Fruit fly (Drosophila melanogaster): ENCODE results near the gene ninaA.

The ninaA gene

dm6 chr2L:847189-847987, 29.7 kb upstream of the ninaA start (continued):
- TF ChIP-seq CG6689 (GFP tag; IDR thresholded peaks at IDR 0.05) (no peak), CG5245 (GFP tag; optimal IDR thresholded peaks at IDR 0.05) (no peak), CG17829 (tag; optimal IDR thresholded peaks at IDR 0.05) (no peak), BtbVII (GFP tag; optimal IDR thresholded peaks at IDR 0.05) (no peak), grau (tag; optimal IDR thresholded peaks at IDR 0.05) (peak; percentile 10), HmgZ (tag; optimal IDR thresholded peaks at IDR 0.05) (no peak), CG15696 (tag; optimal IDR thresholded peaks at IDR 0.05) (no peak), CG17385 (GFP tag; optimal IDR thresholded peaks at IDR 0.05) (no peak), CG13287 (GFP tag; IDR thresholded peaks at IDR 0.05; ENCODE audit: partially characterized antibody) (no peak), sens-2 (GFP tag; IDR thresholded peaks at IDR 0.05) (no peak), h (optimal IDR thresholded peaks at IDR 0.05) (no peak), Side (GFP tag; optimal IDR thresholded peaks at IDR 0.05) (no peak), HHEX (GFP tag; optimal IDR thresholded peaks at IDR 0.05) (no peak), D (optimal IDR thresholded peaks at IDR 0.05) (no peak), D (GFP tag; optimal IDR thresholded peaks at IDR 0.05) (no peak), prd (optimal IDR thresholded peaks at IDR 0.05) (no peak), prd (GFP tag; IDR thresholded peaks at IDR 0.05) (no peak), CG43689 (GFP tag; IDR thresholded peaks at IDR 0.05) (no peak), CG15479 (GFP tag; optimal IDR thresholded peaks at IDR 0.05) (no peak), bab2 (GFP tag; optimal IDR thresholded peaks at IDR 0.05) (no peak), eve (GFP tag; optimal IDR thresholded peaks at IDR 0.05) (no peak), Fer1 (GFP tag; optimal IDR thresholded peaks at IDR 0.05) (no peak), tap (tag; optimal IDR thresholded peaks at IDR 0.05) (no peak), Hey (tag; optimal IDR thresholded peaks at IDR 0.05) (no peak), unpg (GFP tag; optimal IDR thresholded peaks at IDR 0.05) (no peak), tup (GFP tag; optimal IDR thresholded peaks at IDR 0.05) (no peak), Mrtf (GFP tag; IDR thresholded peaks at IDR 0.05) (no peak), Dek (tag; optimal IDR thresholded peaks at IDR 0.05) (no peak), knrl (GFP tag; IDR thresholded peaks at IDR 0.05; ENCODE audit: partially characterized antibody) (no peak), CG10979 (tag; optimal IDR thresholded peaks at IDR 0.05) (peak; percentile 4), cad (GFP tag; optimal IDR thresholded peaks at IDR 0.05) (no peak), CG8944 (GFP tag; optimal IDR thresholded peaks at IDR 0.05) (no peak), kay (GFP tag; optimal IDR thresholded peaks at IDR 0.05) (peak; percentile 5), CG11247 (GFP tag; IDR thresholded peaks at IDR 0.05) (no peak), ftz-f1 (GFP tag; optimal IDR thresholded peaks at IDR 0.05) (no peak), CG32772 (GFP tag; IDR thresholded peaks at IDR 0.05) (no peak), H2.0 (GFP tag; IDR thresholded peaks at IDR 0.05) (no peak), ara (GFP tag; IDR thresholded peaks at IDR 0.05) (no peak), sob (GFP tag; IDR thresholded peaks at IDR 0.05) (no peak), fd64A (GFP tag; optimal IDR thresholded peaks at IDR 0.05) (no peak), psq (GFP tag; optimal IDR thresholded peaks at IDR 0.05) (no peak), CG15073 (GFP tag; optimal IDR thresholded peaks at IDR 0.05) (no peak), Camta (GFP tag; optimal IDR thresholded peaks at IDR 0.05) (no peak), wdn (GFP tag; IDR thresholded peaks at IDR 0.05) (no peak), CG7839 (tag; optimal IDR thresholded peaks at IDR 0.05) (peak; percentile 12), CG18764 (GFP tag; optimal IDR thresholded peaks at IDR 0.05) (no peak), ac (GFP tag; optimal IDR thresholded peaks at IDR 0.05) (no peak), Kr (GFP tag; optimal IDR thresholded peaks at IDR 0.05) (no peak), cwo (GFP tag; optimal IDR thresholded peaks at IDR 0.05) (no peak), CG11560 (tag; IDR thresholded peaks at IDR 0.05) (no peak), CG4820 (GFP tag; optimal IDR thresholded peaks at IDR 0.05) (no peak), dm (GFP tag; optimal IDR thresholded peaks at IDR 0.05) (no peak)

Measured in whole organism, embryonic.